4 worm cellular contexts compared by ENCODE assay signal in genomic region chrV:9095613-9096317, ce11.
TF ChIP-seq lines count a peak whose summit lies in the region.

Gene F21C10.10 (plus strand): TSS chrV:9096267.

TF ChIP-seq in whole organism, L2 larva, 48 proteins besides CTCF, POLR2A, EP300 and RAD21 (continued from another document):
- no peak for TF ChIP-seq aly-2 (tag; optimal IDR thresholded peaks at IDR 0.05; lab: Kevin White, UChicago)
- TF ChIP-seq lin-13 (GFP tag; optimal IDR thresholded peaks at IDR 0.05; lab: Kevin White, UChicago): peak; percentile 73
- no peak for TF ChIP-seq zag-1 (tag; optimal IDR thresholded peaks at IDR 0.05; lab: Kevin White, UChicago)
- TF ChIP-seq lin-39 (tag; optimal IDR thresholded peaks at IDR 0.05; lab: Kevin White, UChicago): no peak
- TF ChIP-seq sem-4 (tag; optimal IDR thresholded peaks at IDR 0.05; lab: Kevin White, UChicago): peak; percentile 77
- no peak for TF ChIP-seq dmd-4 (tag; optimal IDR thresholded peaks at IDR 0.05; lab: Kevin White, UChicago)
- TF ChIP-seq nhr-23 (tag; optimal IDR thresholded peaks at IDR 0.05; lab: Kevin White, UChicago): no peak
- peak; percentile 68 for TF ChIP-seq snpc-4 (tag; optimal IDR thresholded peaks at IDR 0.05; lab: Kevin White, UChicago)
- TF ChIP-seq Y55F3AM.14 (GFP tag; optimal IDR thresholded peaks at IDR 0.05; lab: Kevin White, UChicago): peak; percentile 88
- no peak for TF ChIP-seq mbf-1 (tag; optimal IDR thresholded peaks at IDR 0.05; lab: Kevin White, UChicago)
- no peak for TF ChIP-seq nhr-10 (tag; optimal IDR thresholded peaks at IDR 0.05; lab: Kevin White, UChicago)
- peak; percentile 96 for TF ChIP-seq nhr-21 (tag; optimal IDR thresholded peaks at IDR 0.05; lab: Kevin White, UChicago)
- peak; percentile 86 for TF ChIP-seq C34F6.9 (tag; optimal IDR thresholded peaks at IDR 0.05; lab: Kevin White, UChicago)
- TF ChIP-seq alr-1 (tag; optimal IDR thresholded peaks at IDR 0.05; lab: Kevin White, UChicago): no peak
- TF ChIP-seq mab-5 (tag; optimal IDR thresholded peaks at IDR 0.05; lab: Kevin White, UChicago): peak; percentile 17
- no peak for TF ChIP-seq unc-39 (tag; optimal IDR thresholded peaks at IDR 0.05; lab: Kevin White, UChicago)
- TF ChIP-seq sma-9 (GFP tag; optimal IDR thresholded peaks at IDR 0.05; lab: Kevin White, UChicago): peak; percentile 99
- TF ChIP-seq sma-9 (tag; optimal IDR thresholded peaks at IDR 0.05; lab: Kevin White, UChicago): peak; percentile 34
- TF ChIP-seq lsy-2 (tag; optimal IDR thresholded peaks at IDR 0.05; lab: Kevin White, UChicago): peak in 1 of 2 experiments; percentile 85
- no peak for TF ChIP-seq elt-3 (tag; optimal IDR thresholded peaks at IDR 0.05; lab: Kevin White, UChicago)
- no peak for TF ChIP-seq elt-1 (tag; optimal IDR thresholded peaks at IDR 0.05; lab: Kevin White, UChicago)
- peak; percentile 93 for TF ChIP-seq sma-3 (GFP tag; optimal IDR thresholded peaks at IDR 0.05; lab: Kevin White, UChicago)
- TF ChIP-seq ceh-16 (tag; optimal IDR thresholded peaks at IDR 0.05; lab: Kevin White, UChicago): no peak
- TF ChIP-seq ama-1 (optimal IDR thresholded peaks at IDR 0.05; lab: Kevin White, UChicago): no peak
- peak; percentile 29 for TF ChIP-seq unc-55 (GFP tag; optimal IDR thresholded peaks at IDR 0.05; lab: Kevin White, UChicago)

TF ChIP-seq in whole organism, L4 larva, 104 proteins besides CTCF, POLR2A, EP300 and RAD21 (continued from another document and continues in another):
- TF ChIP-seq hif-1 (tag; optimal IDR thresholded peaks at IDR 0.05; lab: Kevin White, UChicago) (peak; percentile 41 to 73), nhr-25 (tag; optimal IDR thresholded peaks at IDR 0.05; lab: Kevin White, UChicago; ENCODE audit: borderline replicate concordance, insufficient read depth) (peak; percentile 59), dmd-6 (GFP tag; IDR thresholded peaks at IDR 0.05; lab: Robert Waterston, UW) (peak; percentile 99), madf-5 (GFP tag; IDR thresholded peaks at IDR 0.05; lab: Robert Waterston, UW) (0 out of 4 replicates have a peak, but pooled peaks of 1 of the 2 experiments have one; percentile 64), nhr-42 (GFP tag; IDR thresholded peaks at IDR 0.05; lab: Robert Waterston, UW) (no peak; the same call in 1 of the 2 replicates), daf-16 (GFP tag; optimal IDR thresholded peaks at IDR 0.05; lab: Kevin White, UChicago) (peak; percentile 61 to 92), daf-16 (tag; optimal IDR thresholded peaks at IDR 0.05; lab: Kevin White, UChicago) (peak; percentile 91), snpc-4 (tag; optimal IDR thresholded peaks at IDR 0.05; lab: Kevin White, UChicago) (no peak), daf-12 (tag; optimal IDR thresholded peaks at IDR 0.05; lab: Kevin White, UChicago) (no peak), lin-29 (GFP tag; IDR thresholded peaks at IDR 0.05; lab: Robert Waterston, UW) (0 out of 2 replicates have a peak, but pooled peaks have one; percentile 55), T26A8.4 (GFP tag; IDR thresholded peaks at IDR 0.05; lab: Robert Waterston, UW) (peak; percentile 66), duxl-1 (tag; optimal IDR thresholded peaks at IDR 0.05; lab: Kevin White, UChicago; ENCODE audit: poor library complexity) (no peak), mxl-3 (GFP tag; optimal IDR thresholded peaks at IDR 0.05; lab: Kevin White, UChicago) (peak; percentile 93), unc-130 (GFP tag; optimal IDR thresholded peaks at IDR 0.05; lab: Kevin White, UChicago) (no peak), jun-1 (tag; optimal IDR thresholded peaks at IDR 0.05; lab: Kevin White, UChicago) (peak; percentile 59), skn-1 (tag; optimal IDR thresholded peaks at IDR 0.05; lab: Kevin White, UChicago) (no peak), zip-11 (GFP tag; IDR thresholded peaks at IDR 0.05; lab: Robert Waterston, UW) (no peak), pha-4 (GFP tag; IDR thresholded peaks at IDR 0.05; lab: Robert Waterston, UW) (peak; percentile 76), pha-4 (tag; optimal IDR thresholded peaks at IDR 0.05; lab: Kevin White, UChicago) (peak; percentile 60), F26F4.8 (GFP tag; conservative IDR thresholded peaks at IDR 0.05; lab: Robert Waterston, UW) (no peak), tra-1 (GFP tag; IDR thresholded peaks at IDR 0.05; lab: Robert Waterston, UW) (peak; percentile 94), nhr-111 (GFP tag; optimal IDR thresholded peaks at IDR 0.05; lab: Kevin White, UChicago) (no peak), nhr-77 (tag; optimal IDR thresholded peaks at IDR 0.05; lab: Kevin White, UChicago) (peak; percentile 87), dmd-9 (GFP tag; IDR thresholded peaks at IDR 0.05; lab: Robert Waterston, UW) (no peak), ZK337.2 (GFP tag; IDR thresholded peaks at IDR 0.05; lab: Robert Waterston, UW) (no peak), fkh-10 (GFP tag; optimal IDR thresholded peaks at IDR 0.05; lab: Kevin White, UChicago) (no peak), unc-62 (GFP tag; optimal IDR thresholded peaks at IDR 0.05 in 1 of 2; lab: Kevin White, UChicago) (peak in 1 of 2 experiments; percentile 98), unc-62 (tag; optimal IDR thresholded peaks at IDR 0.05; lab: Kevin White, UChicago) (no peak), ceh-44 (GFP tag; IDR thresholded peaks at IDR 0.05; lab: Robert Waterston, UW) (no peak), aha-1 (tag; lab: Kevin White, UChicago) (peak; percentile 99), R02D3.7 (tag; optimal IDR thresholded peaks at IDR 0.05; lab: Kevin White, UChicago) (no peak), nhr-237 (tag; optimal IDR thresholded peaks at IDR 0.05; lab: Kevin White, UChicago) (no peak), mdt-29 (GFP tag; IDR thresholded peaks at IDR 0.05; lab: Robert Waterston, UW) (peak; percentile 76), sdz-12 (GFP tag; optimal IDR thresholded peaks at IDR 0.05; lab: Kevin White, UChicago) (no peak), mes-2 (tag; optimal IDR thresholded peaks at IDR 0.05; lab: Kevin White, UChicago; ENCODE audit: poor library complexity, severe bottlenecking) (no peak), tag-97 (GFP tag; IDR thresholded peaks at IDR 0.05; lab: Robert Waterston, UW) (no peak)

TF ChIP-seq in whole organism, late embryonic, 69 proteins besides CTCF, POLR2A, EP300 and RAD21 (continued from another document):
- TF ChIP-seq syd-9 (tag; optimal IDR thresholded peaks at IDR 0.05; lab: Kevin White, UChicago): peak; percentile 15
- TF ChIP-seq ceh-18 (tag; optimal IDR thresholded peaks at IDR 0.05; lab: Kevin White, UChicago): peak; percentile 73
- peak; percentile 37 for TF ChIP-seq dve-1 (tag; optimal IDR thresholded peaks at IDR 0.05; lab: Kevin White, UChicago)

TF ChIP-seq in whole organism, mixed stage, embryonic, 35 proteins besides CTCF, POLR2A, EP300 and RAD21 (continued from another document):
- no peak for TF ChIP-seq lin-13 (tag; optimal IDR thresholded peaks at IDR 0.05; lab: Kevin White, UChicago)
- no peak for TF ChIP-seq sptf-1 (tag; optimal IDR thresholded peaks at IDR 0.05; lab: Kevin White, UChicago)
- peak; percentile 74 for TF ChIP-seq unc-120 (tag; optimal IDR thresholded peaks at IDR 0.05; lab: Kevin White, UChicago; ENCODE audit: poor library complexity, severe bottlenecking)
- TF ChIP-seq ztf-11 (tag; optimal IDR thresholded peaks at IDR 0.05; lab: Kevin White, UChicago): no peak
